Worm (Caenorhabditis elegans): ENCODE data around the gene T27D12.6.

Gene T27D12.6

DNA sequence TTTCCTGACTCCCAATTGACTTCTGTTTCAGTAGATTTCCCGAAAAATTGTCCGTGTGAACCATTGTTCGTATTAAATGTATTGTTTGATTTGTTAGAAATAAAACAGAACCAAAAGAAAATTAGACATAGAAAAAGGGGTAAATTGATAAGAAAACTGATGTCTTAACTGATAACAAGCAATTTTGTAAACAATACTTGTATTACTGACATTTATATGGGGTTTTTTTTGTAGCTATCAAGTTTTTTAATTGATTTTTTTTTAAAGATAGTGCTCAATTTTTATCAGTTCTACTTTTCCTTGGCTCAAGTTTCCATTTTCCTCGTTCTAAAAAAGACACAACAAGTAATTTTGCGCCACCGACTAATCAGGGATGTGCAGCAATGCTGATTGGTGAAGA is 38.1 kb upstream of the T27D12.6 start:
- TF ChIP-seq gmeb-2 (tag; optimal IDR thresholded peaks at IDR 0.05) (no peak), ceh-48 (tag; optimal IDR thresholded peaks at IDR 0.05) (no peak), dmd-4 (tag; optimal IDR thresholded peaks at IDR 0.05; ENCODE audit: borderline replicate concordance) (no peak), sox-2 (GFP tag; IDR thresholded peaks at IDR 0.05) (no peak), ceh-19 (GFP tag; optimal IDR thresholded peaks at IDR 0.05) (no peak), ztf-16 (tag; optimal IDR thresholded peaks at IDR 0.05) (no peak), K09A11.1 (tag; optimal IDR thresholded peaks at IDR 0.05; ENCODE audit: insufficient read depth) (no peak), elt-2 (tag; optimal IDR thresholded peaks at IDR 0.05) (peak; percentile 80), sdc-2 (tag; optimal IDR thresholded peaks at IDR 0.05) (no peak)

DNA sequence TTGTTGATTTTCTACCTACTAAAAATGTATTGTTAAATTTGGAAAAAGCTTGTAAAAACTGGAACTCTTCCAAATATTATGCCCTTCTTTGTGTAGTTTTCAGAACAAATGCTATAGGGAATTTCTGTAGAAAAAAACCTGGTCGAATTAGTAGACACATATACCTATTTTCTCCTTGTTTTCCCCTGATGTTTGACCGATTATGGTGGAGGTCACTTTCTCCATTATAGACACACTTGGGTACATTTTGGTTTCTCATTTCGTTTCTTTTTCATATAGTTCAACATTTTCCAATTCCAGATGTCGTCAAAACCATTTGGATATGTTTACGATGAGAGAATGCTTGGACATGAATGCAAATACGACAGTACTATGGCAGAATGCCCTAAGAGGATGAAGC is 36.6 kb upstream of the T27D12.6 start, which contains the start of gene hda-5:
hda-5 (plus strand) TSS at position 301 of the 400 bp plus-strand sequence.
- TF ChIP-seq K09A11.1 (tag; optimal IDR thresholded peaks at IDR 0.05; ENCODE audit: insufficient read depth) = no peak
- TF ChIP-seq ahr-1 (tag; optimal IDR thresholded peaks at IDR 0.05) = no peak
- TF ChIP-seq sdc-2 (tag; optimal IDR thresholded peaks at IDR 0.05) = no peak
- TF ChIP-seq ceh-22 (tag; optimal IDR thresholded peaks at IDR 0.05) = no peak
- TF ChIP-seq ceh-31 (tag; optimal IDR thresholded peaks at IDR 0.05) = no peak
- TF ChIP-seq dmd-4 (tag; optimal IDR thresholded peaks at IDR 0.05; ENCODE audit: borderline replicate concordance) = no peak
- no peak for TF ChIP-seq elt-4 (tag; optimal IDR thresholded peaks at IDR 0.05)
- TF ChIP-seq ceh-24 (tag; optimal IDR thresholded peaks at IDR 0.05) = no peak
- no peak for TF ChIP-seq ceh-45 (GFP tag; IDR thresholded peaks at IDR 0.05)
- TF ChIP-seq hlh-15 (tag; optimal IDR thresholded peaks at IDR 0.05) = no peak
- no peak for TF ChIP-seq hlh-8 (tag; optimal IDR thresholded peaks at IDR 0.05)
- TF ChIP-seq ama-1 (optimal IDR thresholded peaks at IDR 0.05) = no peak
- TF ChIP-seq unc-3 (GFP tag; conservative IDR thresholded peaks at IDR 0.05) = no peak
- no peak for TF ChIP-seq unc-3 (tag; optimal IDR thresholded peaks at IDR 0.05)
- TF ChIP-seq Y22D7AL.16 (tag; optimal IDR thresholded peaks at IDR 0.05) = no peak
- no peak for TF ChIP-seq C38D4.7 (GFP tag; optimal IDR thresholded peaks at IDR 0.05)
- no peak for TF ChIP-seq pqm-1 (tag; optimal IDR thresholded peaks at IDR 0.05)
- no peak for TF ChIP-seq pros-1 (tag; optimal IDR thresholded peaks at IDR 0.05)
- no peak for TF ChIP-seq pat-9 (tag; optimal IDR thresholded peaks at IDR 0.05)
- TF ChIP-seq ets-4 (tag; optimal IDR thresholded peaks at IDR 0.05) = no peak

DNA sequence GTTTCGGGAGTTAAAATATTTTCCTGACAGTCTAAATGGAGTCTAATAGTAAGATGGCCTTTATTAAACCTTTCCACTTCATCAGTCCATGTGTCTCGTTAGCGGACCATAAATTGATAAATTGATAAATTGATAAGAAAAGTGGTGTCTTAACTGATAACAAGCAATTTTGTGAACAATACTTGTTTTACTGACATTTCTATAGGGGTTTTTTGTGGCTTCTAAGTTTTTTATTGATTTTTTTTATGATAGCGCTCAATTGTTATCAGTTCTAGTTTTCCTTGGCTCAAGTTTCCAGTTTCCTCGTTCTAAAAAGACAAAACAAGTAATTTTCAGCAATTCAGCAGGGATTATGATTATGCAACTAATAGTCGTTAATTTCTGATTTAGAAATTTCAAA is 32.9 kb upstream of the T27D12.6 start, which contains the start of gene F43G6.17:
F43G6.17 (plus strand) TSS at position 301 of the 400 bp plus-strand sequence.
- TF ChIP-seq ets-4 (tag; optimal IDR thresholded peaks at IDR 0.05) (no peak), elt-2 (tag; optimal IDR thresholded peaks at IDR 0.05) (peak; percentile 57)

DNA sequence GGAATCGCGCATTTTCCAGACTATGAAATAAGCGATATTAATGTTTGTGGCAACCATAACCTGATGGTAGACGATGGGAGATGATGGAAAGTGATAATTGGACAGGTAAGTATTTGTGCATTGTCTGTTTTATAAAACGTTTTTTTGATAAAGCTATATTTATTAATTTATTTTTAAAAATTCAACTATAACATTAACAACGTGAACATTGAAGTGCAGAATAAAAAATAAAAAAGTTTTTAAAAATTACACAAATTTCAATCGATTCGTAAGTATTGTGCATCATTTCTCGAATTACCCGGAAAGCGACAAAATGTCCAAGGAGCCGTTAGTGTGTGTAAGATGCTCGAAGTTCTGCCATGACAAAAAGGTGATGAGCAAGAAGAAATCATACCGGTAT is 29.1 kb upstream of the T27D12.6 start, which contains the start of gene jmjd-1.1:
jmjd-1.1 (plus strand) TSS at position 301 of the 400 bp plus-strand sequence.
- TF ChIP-seq C08G9.2 (tag; optimal IDR thresholded peaks at IDR 0.05) = no peak
- TF ChIP-seq hlh-30 (tag; optimal IDR thresholded peaks at IDR 0.05; ENCODE audit: insufficient read depth) = no peak
- TF ChIP-seq ama-1 (optimal IDR thresholded peaks at IDR 0.05) = no peak
- no peak for TF ChIP-seq pax-1 (tag; optimal IDR thresholded peaks at IDR 0.05)
- no peak for TF ChIP-seq ceh-24 (tag; optimal IDR thresholded peaks at IDR 0.05)
- TF ChIP-seq ceh-45 (GFP tag; IDR thresholded peaks at IDR 0.05) = no peak
- no peak for TF ChIP-seq pat-9 (tag; optimal IDR thresholded peaks at IDR 0.05)
- TF ChIP-seq npax-4 (tag; optimal IDR thresholded peaks at IDR 0.05) = no peak
- TF ChIP-seq zip-5 (tag; optimal IDR thresholded peaks at IDR 0.05) = no peak
- TF ChIP-seq pros-1 (tag; optimal IDR thresholded peaks at IDR 0.05) = no peak
- no peak for TF ChIP-seq K09A11.1 (tag; optimal IDR thresholded peaks at IDR 0.05; ENCODE audit: insufficient read depth)
- TF ChIP-seq Y22D7AL.16 (tag; optimal IDR thresholded peaks at IDR 0.05) = no peak
- no peak for TF ChIP-seq pag-3 (tag; optimal IDR thresholded peaks at IDR 0.05; ENCODE audit: borderline replicate concordance)

DNA sequence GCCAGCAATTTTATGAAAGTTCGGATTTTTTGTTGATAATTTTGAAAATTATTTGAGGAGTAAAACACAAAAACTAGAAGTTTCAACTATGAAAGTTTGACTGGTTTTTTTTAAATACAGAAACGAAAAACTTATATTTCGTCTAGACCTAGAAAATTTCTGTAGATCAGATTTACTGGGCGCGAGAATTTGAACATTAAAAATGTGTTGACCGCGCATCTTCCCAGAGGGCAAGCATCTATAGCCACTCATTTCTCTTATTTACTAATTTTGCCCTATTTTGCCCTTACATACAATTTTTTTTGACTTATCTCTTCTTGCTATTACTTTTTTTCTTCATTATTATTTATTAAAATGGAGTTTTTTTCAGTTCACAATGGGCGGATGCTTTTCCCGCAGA is 26.3 kb upstream of the T27D12.6 start, which contains the start of gene F43G6.10:
F43G6.10 (plus strand) TSS at position 371 of the 400 bp plus-strand sequence.
- TF ChIP-seq ahr-1 (tag; optimal IDR thresholded peaks at IDR 0.05) (no peak), eyg-1 (tag; optimal IDR thresholded peaks at IDR 0.05) (no peak)

All from whole organism, late embryonic.